Worm (Caenorhabditis elegans) whole organism, L4 larva: ENCODE results near the gene F46C5.4.

Source experiments
- D1046.2 ChIP-seq: fragments of 200-800 bp; sonication (Bioruptor generic); IDR thresholded peaks from 2 replicates; pipeline ENCODE4 v1.3.6; 2022; ENCODE audit warnings: missing genetic modification characterization, missing compliant biosample characterization
- F37D6.2 ChIP-seq: sonication (generic microtip); optimal IDR thresholded peaks from 2 replicates; lab custom pipeline; 2016; ENCODE audit warnings: mild to moderate bottlenecking, missing genetic modification characterization, missing compliant biosample characterization
- F49E8.2 ChIP-seq: sonication (generic microtip); optimal IDR thresholded peaks from 2 replicates; lab custom pipeline; 2016; ENCODE audit warnings: missing compliant biosample characterization, mild to moderate bottlenecking, missing genetic modification characterization, borderline replicate concordance
- T26A8.4 ChIP-seq: fragments of 200-800 bp; sonication (Bioruptor generic); IDR thresholded peaks from 2 replicates; pipeline ENCODE4 v1.3.6; 2022; ENCODE audit warnings: missing genetic modification characterization, missing compliant biosample characterization
- Y75B8A.6 ChIP-seq: fragments of 200-800 bp; sonication (Bioruptor generic); IDR thresholded peaks from 2 replicates; pipeline ENCODE4 v1.3.6; 2022; ENCODE audit warnings: missing genetic modification reagents, missing genetic modification characterization, missing compliant biosample characterization
- ZK337.2 ChIP-seq: fragments of 200-800 bp; sonication (Bioruptor generic); IDR thresholded peaks from 2 replicates; pipeline ENCODE4 v1.3.6; 2022; ENCODE audit warnings: missing genetic modification reagents, missing genetic modification characterization, missing compliant biosample characterization
- ZK546.5 ChIP-seq, 2 experiments: sonication (generic microtip); optimal IDR thresholded peaks; 2 replicates each; lab custom pipeline; 2017; ENCODE audit warnings: missing biosample characterization in 2 of 2, missing genetic modification characterization in 2 of 2
- aly-2 ChIP-seq: sonication (generic microtip); optimal IDR thresholded peaks from 2 replicates; lab custom pipeline; 2018; ENCODE audit warnings: missing biosample characterization, missing genetic modification characterization
- ama-1 ChIP-seq: fragments of 150-350 bp; optimal IDR thresholded peaks from 2 replicates; lab custom pipeline; 2014; ENCODE audit warnings: inconsistent platforms, mixed read lengths
- ceh-20 ChIP-seq: fragments of 200-800 bp; sonication (Bioruptor generic); IDR thresholded peaks from 2 replicates; pipeline ENCODE4 v1.3.6; 2022; ENCODE audit warnings: missing genetic modification reagents, missing genetic modification characterization, missing compliant biosample characterization
- ceh-82 ChIP-seq: sonication (generic microtip); optimal IDR thresholded peaks from 2 replicates; lab custom pipeline; 2017; ENCODE audit warnings: missing biosample characterization, missing genetic modification characterization
- ces-1 ChIP-seq: fragments of 150-350 bp; sonication (generic microtip); optimal IDR thresholded peaks from 4 replicates; lab custom pipeline; 2014; ENCODE audit warnings: missing biosample characterization, missing genetic modification reagents, missing genetic modification characterization
- cey-2 ChIP-seq: sonication (generic microtip); optimal IDR thresholded peaks from 3 replicates; lab custom pipeline; 2017; ENCODE audit warnings: missing genetic modification characterization, mild to moderate bottlenecking, missing compliant biosample characterization, antibody characterized with exemption, borderline replicate concordance; ENCODE audit not compliant: insufficient read depth
- ctbp-1 ChIP-seq: fragments of 200-800 bp; sonication (Bioruptor generic); IDR thresholded peaks from 2 replicates; pipeline ENCODE4 v1.3.6; 2022; ENCODE audit warnings: missing genetic modification reagents, missing genetic modification characterization, missing compliant biosample characterization
- daf-12 ChIP-seq: fragments of 150-350 bp; optimal IDR thresholded peaks from 2 replicates; lab custom pipeline; 2014; ENCODE audit warnings: missing biosample characterization, missing genetic modification reagents, missing genetic modification characterization
- daf-16 ChIP-seq, 3 experiments: sonication (generic microtip); optimal IDR thresholded peaks; 2 replicates each; lab custom pipeline; 2016 to 2017; ENCODE audit warnings: missing genetic modification characterization in 3 of 3, missing genetic modification reagents in 3 of 3, mild to moderate bottlenecking in 2 of 3, missing compliant biosample characterization in 2 of 3, missing biosample characterization in 1 of 3, moderate library complexity in 1 of 3
- daf-8 ChIP-seq: fragments of 200-800 bp; sonication (Bioruptor generic); IDR thresholded peaks from 2 replicates; pipeline ENCODE4 v1.3.6; 2022; ENCODE audit warnings: missing genetic modification characterization, missing compliant biosample characterization
- dmd-8 ChIP-seq: fragments of 200-800 bp; sonication (Bioruptor generic); IDR thresholded peaks from 2 replicates; pipeline ENCODE4 v1.3.6; 2022; ENCODE audit warnings: missing genetic modification characterization, missing compliant biosample characterization
- dmd-9 ChIP-seq: fragments of 200-800 bp; sonication (Bioruptor generic); IDR thresholded peaks from 2 replicates; pipeline ENCODE4 v1.3.6; 2022; ENCODE audit warnings: missing genetic modification reagents, missing genetic modification characterization, missing compliant biosample characterization
- dpl-1 ChIP-seq: fragments of 150-350 bp; optimal IDR thresholded peaks from 2 replicates; lab custom pipeline; 2014; ENCODE audit warnings: missing biosample characterization, missing genetic modification reagents, missing genetic modification characterization
- dve-1 ChIP-seq: sonication (generic microtip); optimal IDR thresholded peaks from 2 replicates; lab custom pipeline; 2017; ENCODE audit warnings: antibody characterized with exemption, mild to moderate bottlenecking, missing genetic modification characterization, missing compliant biosample characterization; ENCODE audit not compliant: insufficient read depth
- egl-43 ChIP-seq: fragments of 200-800 bp; sonication (Bioruptor generic); IDR thresholded peaks from 2 replicates; pipeline ENCODE4 v1.3.6; 2022; ENCODE audit warnings: missing genetic modification reagents, missing genetic modification characterization, missing compliant biosample characterization
- fos-1 ChIP-seq: fragments of 150-350 bp; optimal IDR thresholded peaks from 2 replicates; lab custom pipeline; 2014; ENCODE audit warnings: missing biosample characterization, missing genetic modification characterization
- gei-8 ChIP-seq: fragments of 200-800 bp; sonication (Bioruptor generic); optimal IDR thresholded peaks from 2 replicates; lab custom pipeline; 2018; ENCODE audit warnings: mild to moderate bottlenecking, missing genetic modification characterization, missing compliant biosample characterization
- hif-1 ChIP-seq, 2 experiments: sonication (generic microtip); optimal IDR thresholded peaks; 2 replicates each; lab custom pipeline; 2016 to 2017; ENCODE audit warnings: missing compliant biosample characterization in 2 of 2, missing genetic modification characterization in 2 of 2, missing genetic modification reagents in 2 of 2, missing genotype in 2 of 2, mild to moderate bottlenecking in 1 of 2
- hlh-11 ChIP-seq: fragments of 200-800 bp; sonication (Bioruptor generic); optimal IDR thresholded peaks from 2 replicates; lab custom pipeline; 2018; ENCODE audit warnings: mild to moderate bottlenecking, missing genetic modification characterization, missing compliant biosample characterization
- lin-1 ChIP-seq: fragments of 200-800 bp; sonication (Bioruptor generic); IDR thresholded peaks from 2 replicates; pipeline ENCODE4 v1.3.6; 2022; ENCODE audit warnings: missing genetic modification reagents, missing genetic modification characterization, missing compliant biosample characterization
- lir-3 ChIP-seq: sonication (generic microtip); optimal IDR thresholded peaks from 2 replicates; lab custom pipeline; 2016; ENCODE audit warnings: mild to moderate bottlenecking, missing genetic modification characterization, missing compliant biosample characterization
- mdt-29 ChIP-seq: fragments of 200-800 bp; sonication (Bioruptor generic); IDR thresholded peaks from 2 replicates; pipeline ENCODE4 v1.3.6; 2022; ENCODE audit warnings: missing genetic modification reagents, missing genetic modification characterization, missing compliant biosample characterization
- mes-2 ChIP-seq: sonication (generic microtip); optimal IDR thresholded peaks from 2 replicates; lab custom pipeline; 2016; ENCODE audit warnings: missing genotype, mild to moderate bottlenecking, missing genetic modification characterization, missing compliant biosample characterization; ENCODE audit not compliant: poor library complexity, severe bottlenecking
- mxl-3 ChIP-seq: fragments of 200-800 bp; sonication (Bioruptor generic); optimal IDR thresholded peaks from 2 replicates; lab custom pipeline; 2018; ENCODE audit warnings: mild to moderate bottlenecking, missing genetic modification characterization, missing compliant biosample characterization
- nhr-10 ChIP-seq: fragments of 150-350 bp; optimal IDR thresholded peaks from 2 replicates; lab custom pipeline; 2014; ENCODE audit warnings: missing biosample characterization, missing genetic modification characterization
- nhr-102 ChIP-seq: sonication (generic microtip); optimal IDR thresholded peaks from 2 replicates; lab custom pipeline; 2016; ENCODE audit warnings: mild to moderate bottlenecking, missing genetic modification characterization, moderate library complexity, missing compliant biosample characterization
- nhr-111 ChIP-seq: fragments of 200-800 bp; sonication (Bioruptor generic); optimal IDR thresholded peaks from 2 replicates; lab custom pipeline; 2018; ENCODE audit warnings: mild to moderate bottlenecking, missing genetic modification characterization, missing compliant biosample characterization
- nhr-41 ChIP-seq: fragments of 200-800 bp; sonication (Bioruptor generic); IDR thresholded peaks from 2 replicates; pipeline ENCODE4 v1.3.6; 2022; ENCODE audit warnings: missing genetic modification reagents, missing genetic modification characterization, missing compliant biosample characterization
- nhr-42 ChIP-seq: fragments of 200-800 bp; sonication (Bioruptor generic); IDR thresholded peaks from 2 replicates; pipeline ENCODE4 v1.3.6; 2022; ENCODE audit warnings: missing genetic modification characterization, missing compliant biosample characterization
- nhr-6 ChIP-seq: fragments of 150-350 bp; optimal IDR thresholded peaks from 2 replicates; lab custom pipeline; 2014; ENCODE audit warnings: missing biosample characterization, missing genetic modification characterization
- nhr-77 ChIP-seq: fragments of 150-350 bp; optimal IDR thresholded peaks from 2 replicates; lab custom pipeline; 2014; ENCODE audit warnings: missing biosample characterization, missing genetic modification characterization
- pha-4 ChIP-seq, 2 experiments: fragments of 150-350 bp in 1 of 2; fragments of 200-800 bp in 1 of 2; sonication (Bioruptor generic) in 1 of 2; IDR thresholded peaks in 1 of 2; optimal IDR thresholded peaks in 1 of 2; 2 replicates each; pipeline versions ENCODE4 v1.3.6 to Lab custom; 2014 to 2022; ENCODE audit warnings: missing genetic modification characterization in 2 of 2, missing genetic modification reagents in 2 of 2, missing biosample characterization in 1 of 2, missing compliant biosample characterization in 1 of 2
- saeg-2 ChIP-seq: fragments of 200-800 bp; sonication (Bioruptor generic); IDR thresholded peaks from 2 replicates; pipeline ENCODE4 v1.3.6; 2022; ENCODE audit warnings: missing genetic modification reagents, missing genetic modification characterization, missing compliant biosample characterization
- snpc-1.2 ChIP-seq: fragments of 200-800 bp; sonication (Bioruptor generic); IDR thresholded peaks from 2 replicates; pipeline ENCODE4 v1.3.6; 2022; ENCODE audit warnings: missing genetic modification reagents, missing genetic modification characterization, missing compliant biosample characterization
- snpc-4 ChIP-seq: fragments of 150-350 bp; optimal IDR thresholded peaks from 2 replicates; lab custom pipeline; 2014; ENCODE audit warnings: missing biosample characterization, missing genetic modification characterization
- spr-3 ChIP-seq: fragments of 200-800 bp; sonication (Bioruptor generic); optimal IDR thresholded peaks from 2 replicates; lab custom pipeline; 2018; ENCODE audit warnings: mild to moderate bottlenecking, missing genetic modification characterization, missing compliant biosample characterization
- tag-97 ChIP-seq: fragments of 200-800 bp; sonication (Bioruptor generic); IDR thresholded peaks from 2 replicates; pipeline ENCODE4 v1.3.6; 2022; ENCODE audit warnings: missing genetic modification characterization, missing compliant biosample characterization
- tra-1 ChIP-seq: fragments of 200-800 bp; sonication (Bioruptor generic); IDR thresholded peaks from 2 replicates; pipeline ENCODE4 v1.3.6; 2022; ENCODE audit warnings: missing genetic modification reagents, missing genetic modification characterization, missing compliant biosample characterization
- unc-130 ChIP-seq: sonication (generic microtip); optimal IDR thresholded peaks from 2 replicates; lab custom pipeline; 2016; ENCODE audit warnings: missing genetic modification reagents, missing genetic modification characterization, missing compliant biosample characterization
- unc-39 ChIP-seq: sonication (generic microtip); optimal IDR thresholded peaks from 2 replicates; lab custom pipeline; 2017; ENCODE audit warnings: missing biosample characterization, missing genetic modification characterization
- zag-1 ChIP-seq: fragments of 150-350 bp; optimal IDR thresholded peaks from 2 replicates; lab custom pipeline; 2014; ENCODE audit warnings: missing biosample characterization, missing genetic modification characterization

F46C5.4 gene

ce11 chrII:8820126-8820972 is 15.5 kb upstream of the F46C5.4 start (continued):
- TF ChIP-seq tag-97: no peak
- TF ChIP-seq dve-1 (tag; lab: Kevin White, UChicago): peak; percentile 25
- peak; percentile 91 for TF ChIP-seq T26A8.4
- TF ChIP-seq nhr-77 (tag; lab: Kevin White, UChicago): no peak
- TF ChIP-seq daf-12 (tag; lab: Kevin White, UChicago): no peak
- TF ChIP-seq nhr-111: no peak
- peak; percentile 41 for TF ChIP-seq mes-2
- no peak for TF ChIP-seq mdt-29 (GFP tag; lab: Robert Waterston, UW)
- no peak for TF ChIP-seq nhr-42
- TF ChIP-seq mxl-3 (GFP tag; lab: Kevin White, UChicago): no peak
- no peak for TF ChIP-seq snpc-1.2 (GFP tag; lab: Robert Waterston, UW)
- no peak for TF ChIP-seq saeg-2 (GFP tag; lab: Robert Waterston, UW)
- no peak for TF ChIP-seq unc-130
- peak; percentile 92 for TF ChIP-seq ama-1 (lab: Kevin White, UChicago)
- TF ChIP-seq nhr-10: no peak
- no peak for TF ChIP-seq dmd-9 (GFP tag; lab: Robert Waterston, UW)
- no peak for TF ChIP-seq unc-39 (tag; lab: Kevin White, UChicago)
- TF ChIP-seq pha-4 (GFP tag; IDR thresholded peaks at IDR 0.05; lab: Robert Waterston, UW): no peak
- TF ChIP-seq pha-4 (tag; optimal IDR thresholded peaks at IDR 0.05; lab: Kevin White, UChicago): no peak
- TF ChIP-seq nhr-102 (tag; lab: Kevin White, UChicago): peak; percentile 46
- 0 out of 2 replicates have a peak, but pooled peaks have one; percentile 31 for TF ChIP-seq ZK337.2
- no peak for TF ChIP-seq spr-3 (GFP tag; lab: Kevin White, UChicago)
- TF ChIP-seq lin-1 (GFP tag; lab: Robert Waterston, UW): no peak
- TF ChIP-seq tra-1 (GFP tag; lab: Robert Waterston, UW): no peak
- no peak for TF ChIP-seq ceh-82
- TF ChIP-seq cey-2 (tag; lab: Kevin White, UChicago): no peak
- peak; percentile 52 for TF ChIP-seq nhr-6 (tag; lab: Kevin White, UChicago)
- TF ChIP-seq hif-1 (tag; optimal IDR thresholded peaks at IDR 0.05; lab: Kevin White, UChicago): peak in 1 of 2 experiments; percentile 6
- TF ChIP-seq ctbp-1 (GFP tag; lab: Robert Waterston, UW): no peak
- peak; percentile 1 for TF ChIP-seq hlh-11 (tag; lab: Kevin White, UChicago)
- no peak for TF ChIP-seq dpl-1
- no peak for TF ChIP-seq D1046.2
- no peak for TF ChIP-seq daf-16 (GFP tag; optimal IDR thresholded peaks at IDR 0.05; lab: Kevin White, UChicago)
- no peak for TF ChIP-seq daf-16 (tag; optimal IDR thresholded peaks at IDR 0.05; lab: Kevin White, UChicago)
- no peak for TF ChIP-seq ces-1 (GFP tag; lab: Kevin White, UChicago)
- 0 out of 2 replicates have a peak, but pooled peaks have one; percentile 41 for TF ChIP-seq dmd-8 (GFP tag; lab: Robert Waterston, UW)
- TF ChIP-seq daf-8 (GFP tag; lab: Robert Waterston, UW): no peak
- no peak for TF ChIP-seq aly-2 (tag; lab: Kevin White, UChicago)
- no peak for TF ChIP-seq egl-43 (GFP tag; lab: Robert Waterston, UW)
- no peak for TF ChIP-seq gei-8 (GFP tag; lab: Kevin White, UChicago)
- no peak for TF ChIP-seq zag-1 (tag; lab: Kevin White, UChicago)
- TF ChIP-seq F49E8.2 (tag; lab: Kevin White, UChicago): no peak
- TF ChIP-seq snpc-4: no peak
- TF ChIP-seq lir-3 (tag; lab: Kevin White, UChicago): no peak
- no peak for TF ChIP-seq F37D6.2
- TF ChIP-seq ZK546.5 (tag; optimal IDR thresholded peaks at IDR 0.05; lab: Kevin White, UChicago): no peak
- no peak for TF ChIP-seq ceh-20 (GFP tag; lab: Robert Waterston, UW)
- TF ChIP-seq nhr-41 (GFP tag; lab: Robert Waterston, UW): no peak
- no peak for TF ChIP-seq fos-1
- TF ChIP-seq Y75B8A.6 (GFP tag; lab: Robert Waterston, UW): no peak
